Worm (Caenorhabditis elegans): ENCODE results near the gene scvp-1.

Gene scvp-1

ce11 chrV:10894601-10895000, 36.5 kb downstream of the scvp-1 start, which contains the start of the genes F32D8.14 and F32D8.5 (continued):
- TF ChIP-seq pha-4 (tag; optimal IDR thresholded peaks at IDR 0.05) (no peak), snpc-1.3 (tag; optimal IDR thresholded peaks at IDR 0.05; ENCODE audit: insufficient read depth) (no peak), dpl-1 (GFP tag; optimal IDR thresholded peaks at IDR 0.05) (no peak), ccch-3 (GFP tag; optimal IDR thresholded peaks at IDR 0.05) (peak; percentile 8), F22D6.2 (tag; optimal IDR thresholded peaks at IDR 0.05) (no peak), K12H6.12 (tag; optimal IDR thresholded peaks at IDR 0.05) (peak; percentile 41), F52B5.7 (tag; optimal IDR thresholded peaks at IDR 0.05) (no peak), Y53G8AR.9 (GFP tag; conservative IDR thresholded peaks at IDR 0.05) (no peak), ceh-100 (GFP tag; IDR thresholded peaks at IDR 0.05) (no peak), lag-1 (GFP tag; IDR thresholded peaks at IDR 0.05) (no peak), lin-54 (GFP tag; optimal IDR thresholded peaks at IDR 0.05) (peak; percentile 69), hlh-12 (tag; optimal IDR thresholded peaks at IDR 0.05) (no peak), rpc-1 (optimal IDR thresholded peaks at IDR 0.05) (no peak), rpc-1 (tag; optimal IDR thresholded peaks at IDR 0.05) (no peak), sdz-38 (tag; optimal IDR thresholded peaks at IDR 0.05) (no peak), K11D2.4 (GFP tag; IDR thresholded peaks at IDR 0.05) (0 out of 2 replicates have a peak, but pooled peaks have one; percentile 45), ceh-27 (GFP tag; optimal IDR thresholded peaks at IDR 0.05) (peak; percentile 84), let-526 (GFP tag; IDR thresholded peaks at IDR 0.05) (no peak), lin-26 (GFP tag; IDR thresholded peaks at IDR 0.05) (no peak), ceh-91 (GFP tag; IDR thresholded peaks at IDR 0.05) (no peak), T26A5.8 (tag; optimal IDR thresholded peaks at IDR 0.05) (no peak), egrh-3 (GFP tag; IDR thresholded peaks at IDR 0.05) (no peak), Y53F4B.3 (GFP tag; IDR thresholded peaks at IDR 0.05) (no peak), tlf-1 (GFP tag; optimal IDR thresholded peaks at IDR 0.05) (no peak), repo-1 (tag; optimal IDR thresholded peaks at IDR 0.05) (peak; percentile 13), tbx-9 (tag; optimal IDR thresholded peaks at IDR 0.05; ENCODE audit: borderline replicate concordance) (no peak), rcor-1 (GFP tag; IDR thresholded peaks at IDR 0.05) (0 out of 2 replicates have a peak, but pooled peaks have one; percentile 49), ztf-25 (GFP tag; IDR thresholded peaks at IDR 0.05) (0 out of 2 replicates have a peak, but pooled peaks have one; percentile 17), cebp-2 (GFP tag; IDR thresholded peaks at IDR 0.05) (no peak), aptf-3 (GFP tag; IDR thresholded peaks at IDR 0.05) (no peak), hrde-1 (tag; optimal IDR thresholded peaks at IDR 0.05; ENCODE audit: borderline replicate concordance) (no peak), ets-4 (GFP tag; optimal IDR thresholded peaks at IDR 0.05) (no peak), madf-6 (GFP tag; IDR thresholded peaks at IDR 0.05) (peak; percentile 53; the same call in 1 of the 2 replicates), atf-7 (tag; optimal IDR thresholded peaks at IDR 0.05) (no peak), attf-3 (GFP tag; conservative IDR thresholded peaks at IDR 0.05) (no peak), madf-3 (GFP tag; IDR thresholded peaks at IDR 0.05) (0 out of 2 replicates have a peak, but pooled peaks have one; percentile 38), ekl-4 (GFP tag; IDR thresholded peaks at IDR 0.05) (no peak), somi-1 (GFP tag; optimal IDR thresholded peaks at IDR 0.05) (no peak), ztf-3 (GFP tag; optimal IDR thresholded peaks at IDR 0.05) (no peak), nhr-120 (GFP tag; IDR thresholded peaks at IDR 0.05) (no peak), F57C9.4 (tag; optimal IDR thresholded peaks at IDR 0.05) (no peak), snpc-3.4 (tag; optimal IDR thresholded peaks at IDR 0.05) (peak; percentile 70)

Measured in whole organism, young adult.